Worm (Caenorhabditis elegans): ENCODE results near the gene F09E5.3.

ce11 chrII:5365645-5366044, 8.2 kb upstream of the F09E5.3 start, which contains the start of gene F09E5.16:
- no peak for TF ChIP-seq tbx-7 (tag; optimal IDR thresholded peaks at IDR 0.05)
- no peak for TF ChIP-seq ceh-19 (GFP tag; optimal IDR thresholded peaks at IDR 0.05)
- TF ChIP-seq pha-4 (tag; optimal IDR thresholded peaks at IDR 0.05): no peak
- no peak for TF ChIP-seq elt-2 (tag; optimal IDR thresholded peaks at IDR 0.05)
- TF ChIP-seq ama-1 (optimal IDR thresholded peaks at IDR 0.05): no peak
- no peak for TF ChIP-seq npax-4 (tag; optimal IDR thresholded peaks at IDR 0.05)
- no peak for TF ChIP-seq fkh-10 (GFP tag; optimal IDR thresholded peaks at IDR 0.05)
- no peak for TF ChIP-seq dve-1 (tag; optimal IDR thresholded peaks at IDR 0.05)
- no peak for TF ChIP-seq Y22D7AL.16 (tag; optimal IDR thresholded peaks at IDR 0.05)
- no peak for TF ChIP-seq nfya-1 (tag; optimal IDR thresholded peaks at IDR 0.05)
- TF ChIP-seq sox-4 (tag; optimal IDR thresholded peaks at IDR 0.05): no peak
- no peak for TF ChIP-seq ceh-2 (tag; optimal IDR thresholded peaks at IDR 0.05)
- no peak for TF ChIP-seq lin-11 (tag; optimal IDR thresholded peaks at IDR 0.05)
- TF ChIP-seq ceh-48 (tag; optimal IDR thresholded peaks at IDR 0.05): no peak

Data from whole organism, late embryonic.